Worm (Caenorhabditis elegans): Measurements from ENCODE around the gene mys-1.

DNA sequence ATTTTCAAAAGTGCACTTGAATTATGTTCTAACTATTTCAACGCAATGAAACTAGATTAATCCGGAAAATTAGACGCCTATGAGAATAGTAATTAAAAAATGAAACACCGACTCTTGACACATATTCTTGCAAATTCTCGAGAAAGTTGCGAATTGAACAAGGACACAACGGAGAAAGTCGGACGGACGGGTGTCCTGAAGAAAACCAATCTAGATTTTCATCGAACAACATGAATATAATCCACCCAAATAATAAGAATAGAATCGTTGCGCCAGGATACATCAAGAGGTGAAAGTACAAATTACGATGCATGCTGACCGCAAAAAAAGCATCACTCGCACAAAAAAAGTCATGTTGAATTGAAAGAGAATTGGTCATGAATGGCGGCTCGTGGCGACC lies 15.6 kb downstream of the mys-1 start:
- TF ChIP-seq lir-3 (tag; optimal IDR thresholded peaks at IDR 0.05), result no peak
- no peak for TF ChIP-seq zag-1 (tag; optimal IDR thresholded peaks at IDR 0.05)
- TF ChIP-seq mep-1 (tag; optimal IDR thresholded peaks at IDR 0.05), result no peak
- TF ChIP-seq ceh-28 (tag; optimal IDR thresholded peaks at IDR 0.05), result no peak
- TF ChIP-seq lim-7 (GFP tag; IDR thresholded peaks at IDR 0.05), result no peak
- no peak for TF ChIP-seq nhr-76 (tag; optimal IDR thresholded peaks at IDR 0.05)
- no peak for TF ChIP-seq fos-1 (tag; optimal IDR thresholded peaks at IDR 0.05)

All from whole organism, L4 larva.